Worm (Caenorhabditis elegans) whole organism, L1 larva: ENCODE data around the gene arl-1.

Experiments
- C04F5.9 ChIP-seq: sonication (generic microtip); optimal IDR thresholded peaks from 2 replicates; lab custom pipeline; 2016; ENCODE audit warnings: missing genetic modification characterization, missing compliant biosample characterization
- C16A3.4 ChIP-seq: fragments of 150-350 bp; optimal IDR thresholded peaks from 2 replicates; lab custom pipeline; 2014; ENCODE audit warnings: missing biosample characterization, missing genetic modification characterization
- C34B4.2 ChIP-seq: sonication (generic microtip); optimal IDR thresholded peaks from 2 replicates; lab custom pipeline; 2017; ENCODE audit warnings: mild to moderate bottlenecking, missing genetic modification characterization, missing compliant biosample characterization
- F16B12.6 ChIP-seq: fragments of 150-350 bp; optimal IDR thresholded peaks from 2 replicates; lab custom pipeline; 2014; ENCODE audit warnings: missing biosample characterization, missing genetic modification characterization
- Y116A8C.19 ChIP-seq: sonication (generic microtip); optimal IDR thresholded peaks from 2 replicates; lab custom pipeline; 2016; ENCODE audit warnings: missing compliant biosample characterization, missing genetic modification characterization, borderline replicate concordance
- alr-1 ChIP-seq: fragments of 200-800 bp; sonication (Bioruptor generic); optimal IDR thresholded peaks from 2 replicates; lab custom pipeline; 2018; ENCODE audit warnings: borderline replicate concordance, mild to moderate bottlenecking, missing genetic modification characterization, missing compliant biosample characterization
- blmp-1 ChIP-seq: fragments of 150-350 bp; optimal IDR thresholded peaks from 2 replicates; lab custom pipeline; 2014; ENCODE audit warnings: missing biosample characterization, missing genetic modification characterization
- ceh-63 ChIP-seq: fragments of 200-800 bp; sonication (Bioruptor generic); optimal IDR thresholded peaks from 2 replicates; lab custom pipeline; 2018; ENCODE audit warnings: mild to moderate bottlenecking, missing genetic modification characterization, missing compliant biosample characterization
- ceh-82 ChIP-seq, 3 experiments: fragments of 150-350 bp in 1 of 3; sonication (generic microtip) in 2 of 3; optimal IDR thresholded peaks; 2 replicates each; lab custom pipeline; 2014 to 2017; ENCODE audit warnings: missing biosample characterization in 3 of 3, missing genetic modification characterization in 3 of 3
- ceh-90 ChIP-seq: sonication (generic microtip); optimal IDR thresholded peaks from 2 replicates; lab custom pipeline; 2016; ENCODE audit warnings: missing genetic modification characterization, missing compliant biosample characterization
- ces-1 ChIP-seq: fragments of 150-350 bp; optimal IDR thresholded peaks from 2 replicates; lab custom pipeline; 2014; ENCODE audit warnings: missing biosample characterization, missing genetic modification reagents, missing genetic modification characterization
- dpl-1 ChIP-seq, 3 experiments: fragments of 150-350 bp in 2 of 3; sonication (generic microtip) in 1 of 3; optimal IDR thresholded peaks; 2 replicates each; lab custom pipeline; 2014 to 2017; ENCODE audit warnings: missing biosample characterization in 3 of 3, missing genetic modification characterization in 3 of 3, missing genetic modification reagents in 3 of 3
- dsc-1 ChIP-seq: sonication (generic microtip); optimal IDR thresholded peaks from 2 replicates; lab custom pipeline; 2016; ENCODE audit warnings: mild to moderate bottlenecking, missing genetic modification characterization, missing compliant biosample characterization
- efl-3 ChIP-seq: fragments of 200-800 bp; sonication (Bioruptor generic); optimal IDR thresholded peaks from 2 replicates; lab custom pipeline; 2018; ENCODE audit warnings: mild to moderate bottlenecking, missing genetic modification characterization, missing compliant biosample characterization
- egl-13 ChIP-seq: sonication (generic microtip); optimal IDR thresholded peaks from 2 replicates; lab custom pipeline; 2016; ENCODE audit warnings: missing genotype, missing genetic modification reagents, missing genetic modification characterization, missing compliant biosample characterization
- elt-2 ChIP-seq: sonication (generic microtip); optimal IDR thresholded peaks from 2 replicates; lab custom pipeline; 2016; ENCODE audit warnings: missing genetic modification characterization, mild to moderate bottlenecking, inconsistent platforms, missing compliant biosample characterization, missing genetic modification reagents
- elt-3 ChIP-seq, 6 experiments: fragments of 150-350 bp in 1 of 6; sonication (generic microtip); optimal IDR thresholded peaks; 2 replicates each; lab custom pipeline; 2017 to 2018; ENCODE audit warnings: missing biosample characterization in 6 of 6, missing genetic modification characterization in 6 of 6, inconsistent platforms in 1 of 6
- ets-5 ChIP-seq: fragments of 200-800 bp; sonication (Bioruptor generic); IDR thresholded peaks from 2 replicates; pipeline ENCODE4 v1.3.6; 2022; ENCODE audit warnings: missing genetic modification characterization, missing compliant biosample characterization
- fkh-4 ChIP-seq: sonication (generic microtip); optimal IDR thresholded peaks from 2 replicates; lab custom pipeline; 2016; ENCODE audit warnings: missing compliant biosample characterization, missing genetic modification characterization, borderline replicate concordance
- hlh-4 ChIP-seq: sonication (generic microtip); optimal IDR thresholded peaks from 2 replicates; lab custom pipeline; 2016; ENCODE audit warnings: mild to moderate bottlenecking, missing genetic modification characterization, missing compliant biosample characterization
- jun-1 ChIP-seq: fragments of 150-350 bp; optimal IDR thresholded peaks from 2 replicates; lab custom pipeline; 2014; ENCODE audit warnings: missing biosample characterization, missing genetic modification reagents, missing genetic modification characterization
- lin-14 ChIP-seq: fragments of 200-800 bp; sonication (Bioruptor generic); optimal IDR thresholded peaks from 2 replicates; lab custom pipeline; 2018; ENCODE audit warnings: mild to moderate bottlenecking, missing genetic modification characterization, moderate library complexity, missing compliant biosample characterization
- lin-15B ChIP-seq: fragments of 150-350 bp; sonication (generic microtip); optimal IDR thresholded peaks from 3 replicates; lab custom pipeline; 2014; ENCODE audit warnings: missing biosample characterization, missing genetic modification characterization
- lin-39 ChIP-seq: fragments of 150-350 bp; optimal IDR thresholded peaks from 2 replicates; lab custom pipeline; 2014; ENCODE audit warnings: missing biosample characterization, missing genetic modification reagents, missing genetic modification characterization
- lir-3 ChIP-seq: sonication (generic microtip); optimal IDR thresholded peaks from 2 replicates; lab custom pipeline; 2016; ENCODE audit warnings: mild to moderate bottlenecking, missing genetic modification characterization, moderate library complexity, missing compliant biosample characterization; ENCODE audit not compliant: poor library complexity
- lsy-2 ChIP-seq, 2 experiments: fragments of 150-350 bp; optimal IDR thresholded peaks; 2 replicates each; lab custom pipeline; 2014; ENCODE audit warnings: missing biosample characterization in 2 of 2, missing genetic modification characterization in 2 of 2
- mdl-1 ChIP-seq, 2 experiments: fragments of 150-350 bp; optimal IDR thresholded peaks; 2 replicates each; lab custom pipeline; 2014 to 2017; ENCODE audit warnings: missing biosample characterization in 2 of 2, missing genetic modification characterization in 2 of 2, inconsistent platforms in 1 of 2
- mep-1 ChIP-seq: fragments of 150-350 bp; optimal IDR thresholded peaks from 2 replicates; lab custom pipeline; 2014; ENCODE audit warnings: missing biosample characterization, missing genetic modification characterization
- nhr-11 ChIP-seq: fragments of 150-350 bp; optimal IDR thresholded peaks from 2 replicates; lab custom pipeline; 2014; ENCODE audit warnings: missing biosample characterization, missing genetic modification characterization
- nhr-12 ChIP-seq: sonication (generic microtip); optimal IDR thresholded peaks from 2 replicates; lab custom pipeline; 2017; ENCODE audit warnings: missing biosample characterization, missing genetic modification characterization
- nhr-19 ChIP-seq: fragments of 200-800 bp; sonication (Bioruptor generic); conservative IDR thresholded peaks from 2 replicates; pipeline ENCODE4 v1.3.6; 2022; ENCODE audit warnings: missing genetic modification characterization, missing compliant biosample characterization
- nhr-20 ChIP-seq: sonication (generic microtip); optimal IDR thresholded peaks from 2 replicates; lab custom pipeline; 2016; ENCODE audit warnings: mild to moderate bottlenecking, missing genetic modification characterization, missing compliant biosample characterization
- pag-3 ChIP-seq: sonication (generic microtip); optimal IDR thresholded peaks from 2 replicates; lab custom pipeline; 2017; ENCODE audit warnings: missing genetic modification characterization, mild to moderate bottlenecking, missing compliant biosample characterization, antibody characterized with exemption, borderline replicate concordance; ENCODE audit not compliant: insufficient read depth
- pax-3 ChIP-seq: fragments of 200-800 bp; sonication (Bioruptor generic); optimal IDR thresholded peaks from 2 replicates; lab custom pipeline; 2018; ENCODE audit warnings: mild to moderate bottlenecking, missing genetic modification characterization, moderate library complexity, missing compliant biosample characterization
- pqm-1 ChIP-seq: sonication (generic microtip); optimal IDR thresholded peaks from 3 replicates; lab custom pipeline; 2017; ENCODE audit warnings: missing biosample characterization, missing genetic modification characterization
- skn-1 ChIP-seq: fragments of 150-350 bp; optimal IDR thresholded peaks from 2 replicates; lab custom pipeline; 2014; ENCODE audit warnings: missing biosample characterization, missing genetic modification characterization
- snpc-4 ChIP-seq: fragments of 150-350 bp; optimal IDR thresholded peaks from 2 replicates; lab custom pipeline; 2014; ENCODE audit warnings: missing biosample characterization, missing genetic modification characterization
- sptf-1 ChIP-seq: fragments of 150-350 bp; optimal IDR thresholded peaks from 2 replicates; lab custom pipeline; 2014; ENCODE audit warnings: missing biosample characterization, missing genetic modification characterization
- sup-37 ChIP-seq: fragments of 200-800 bp; sonication (Bioruptor generic); optimal IDR thresholded peaks from 2 replicates; lab custom pipeline; 2018; ENCODE audit warnings: mild to moderate bottlenecking, missing genetic modification characterization, missing compliant biosample characterization
- swsn-7 ChIP-seq: sonication (generic microtip); optimal IDR thresholded peaks from 2 replicates; lab custom pipeline; 2016; ENCODE audit warnings: missing genetic modification characterization, missing compliant biosample characterization
- unc-130 ChIP-seq: fragments of 150-350 bp; optimal IDR thresholded peaks from 2 replicates; lab custom pipeline; 2017; ENCODE audit warnings: missing biosample characterization, missing genetic modification characterization, inconsistent platforms
- unc-30 ChIP-seq: sonication (generic microtip); optimal IDR thresholded peaks from 2 replicates; lab custom pipeline; 2017; ENCODE audit warnings: missing biosample characterization, missing genetic modification characterization
- unc-98 ChIP-seq: fragments of 200-800 bp; sonication (Bioruptor generic); IDR thresholded peaks from 2 replicates; pipeline ENCODE4 v1.3.6; 2022; ENCODE audit warnings: missing genetic modification characterization, missing compliant biosample characterization
- vab-15 ChIP-seq: sonication (generic microtip); optimal IDR thresholded peaks from 2 replicates; lab custom pipeline; 2017; ENCODE audit warnings: missing genotype, mild to moderate bottlenecking, missing genetic modification characterization, missing compliant biosample characterization
- xbp-1 ChIP-seq: sonication (generic microtip); optimal IDR thresholded peaks from 2 replicates; lab custom pipeline; 2016; ENCODE audit warnings: missing genetic modification characterization, missing compliant biosample characterization
- zip-4 ChIP-seq: fragments of 200-800 bp; sonication (Bioruptor generic); optimal IDR thresholded peaks from 2 replicates; lab custom pipeline; 2018; ENCODE audit warnings: mild to moderate bottlenecking, missing genetic modification characterization, moderate library complexity, missing compliant biosample characterization
- ztf-4 ChIP-seq: fragments of 150-350 bp; optimal IDR thresholded peaks from 2 replicates; lab custom pipeline; 2014; ENCODE audit warnings: missing biosample characterization, missing genetic modification characterization

The arl-1 gene

DNA sequence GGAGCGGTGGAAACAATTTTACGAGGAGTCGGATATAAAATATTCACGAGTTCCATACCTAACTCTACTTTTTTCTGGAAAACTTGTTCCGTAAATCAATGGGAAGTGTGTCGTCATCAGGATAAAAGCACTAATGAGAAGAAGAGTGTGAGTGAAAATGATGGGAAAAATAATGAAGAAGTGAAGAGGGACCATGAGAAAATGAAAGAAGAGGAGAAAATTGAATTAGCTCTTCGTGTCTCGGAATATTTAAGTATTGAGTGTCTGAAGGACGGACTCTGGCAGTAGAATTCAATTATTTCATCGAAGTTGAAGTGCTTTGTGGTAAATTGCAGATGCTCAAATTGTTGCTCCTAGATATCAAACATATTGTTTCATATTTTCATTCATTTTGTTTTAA, 7.4 kb downstream of the arl-1 start (continued):
- TF ChIP-seq unc-130 (tag; lab: Kevin White, UChicago) (no peak), ceh-82 (tag; optimal IDR thresholded peaks at IDR 0.05; lab: Kevin White, UChicago) (no peak), lin-14 (GFP tag; lab: Kevin White, UChicago) (peak; percentile 88), sptf-1 (no peak), swsn-7 (tag; lab: Kevin White, UChicago) (no peak), dpl-1 (GFP tag; optimal IDR thresholded peaks at IDR 0.05; lab: Kevin White, UChicago) (no peak), snpc-4 (tag; lab: Kevin White, UChicago) (no peak), lin-15B (tag; lab: Kevin White, UChicago) (no peak), efl-3 (GFP tag; lab: Kevin White, UChicago) (no peak), nhr-12 (tag; lab: Kevin White, UChicago) (no peak), blmp-1 (no peak), pqm-1 (tag; lab: Kevin White, UChicago) (no peak), dsc-1 (tag; lab: Kevin White, UChicago) (peak; percentile 72), lsy-2 (tag; optimal IDR thresholded peaks at IDR 0.05; lab: Kevin White, UChicago) (peak in 1 of 2 experiments; percentile 16), nhr-11 (tag; lab: Kevin White, UChicago) (no peak), skn-1 (tag; lab: Kevin White, UChicago) (no peak), jun-1 (no peak), vab-15 (tag; lab: Kevin White, UChicago) (no peak), alr-1 (tag; lab: Kevin White, UChicago) (no peak), nhr-19 (GFP tag; lab: Robert Waterston, UW) (no peak), C04F5.9 (no peak), zip-4 (GFP tag; lab: Kevin White, UChicago) (no peak)

- TF ChIP-seq pqm-1 (tag; lab: Kevin White, UChicago) (no peak), skn-1 (tag; lab: Kevin White, UChicago) (no peak), alr-1 (tag; lab: Kevin White, UChicago) (no peak), vab-15 (tag; lab: Kevin White, UChicago) (no peak), sup-37 (GFP tag; lab: Kevin White, UChicago) (no peak), Y116A8C.19 (tag; lab: Kevin White, UChicago) (no peak), C34B4.2 (no peak), hlh-4 (tag; lab: Kevin White, UChicago) (no peak), pax-3 (no peak), xbp-1 (tag; lab: Kevin White, UChicago) (no peak), ces-1 (no peak), ztf-4 (no peak), pag-3 (tag; lab: Kevin White, UChicago) (no peak), nhr-20 (tag; lab: Kevin White, UChicago) (no peak), dsc-1 (tag; lab: Kevin White, UChicago) (no peak), mdl-1 (tag; optimal IDR thresholded peaks at IDR 0.05; lab: Kevin White, UChicago) (no peak)
Measured at ce11 chrII:8590684-8591083, 8.9 kb downstream of the arl-1 start, which contains the start of gene aptf-4. aptf-4 (plus strand) TSS chrII:8590984.

- TF ChIP-seq lir-3 (tag; lab: Kevin White, UChicago) (no peak), ets-5 (GFP tag; lab: Robert Waterston, UW) (no peak), C16A3.4 (no peak), elt-2 (no peak), nhr-20 (tag; lab: Kevin White, UChicago) (no peak), egl-13 (tag; lab: Kevin White, UChicago) (no peak), unc-30 (no peak), F16B12.6 (tag; lab: Kevin White, UChicago) (no peak), unc-98 (GFP tag; lab: Robert Waterston, UW) (no peak), snpc-4 (tag; lab: Kevin White, UChicago) (no peak), ceh-63 (GFP tag; lab: Kevin White, UChicago) (no peak), xbp-1 (tag; lab: Kevin White, UChicago) (no peak), ztf-4 (no peak), hlh-4 (tag; lab: Kevin White, UChicago) (no peak), ceh-90 (no peak), lin-39 (tag; lab: Kevin White, UChicago) (no peak), elt-3 (tag; optimal IDR thresholded peaks at IDR 0.05; lab: Kevin White, UChicago) (no peak), fkh-4 (tag; lab: Kevin White, UChicago) (no peak), mep-1 (tag; lab: Kevin White, UChicago) (no peak), ces-1 (no peak)
Measured at ce11 chrII:8593840-8594625, 12.2 kb downstream of the arl-1 start, which contains the start of gene aptf-3. aptf-3 (plus strand) TSS chrII:8594190.
